Fruit fly (Drosophila melanogaster) whole organism, embryonic: Measurements from ENCODE around the gene Vm26Ac.

ENCODE experiments used
- Ada2b ChIP-seq: fragments of 200-800 bp; sonication (Bioruptor generic); IDR thresholded peaks from 2 replicates; pipeline ENCODE4 v1.3.6; 2022; ENCODE audit warnings: missing biosample characterization, missing genetic modification characterization
- B-H2 ChIP-seq: fragments of 200-800 bp; sonication (Bioruptor generic); optimal IDR thresholded peaks from 2 replicates; lab custom pipeline; 2018; ENCODE audit warnings: missing biosample characterization, mild to moderate bottlenecking, missing genetic modification characterization
- CG10147 ChIP-seq: fragments of 200-800 bp; sonication (Bioruptor generic); optimal IDR thresholded peaks from 2 replicates; lab custom pipeline; 2019; ENCODE audit warnings: missing biosample characterization, mild to moderate bottlenecking, missing genetic modification characterization, moderate library complexity
- CG10274 ChIP-seq: fragments of 200-800 bp; sonication (Bioruptor generic); optimal IDR thresholded peaks from 3 replicates; lab custom pipeline; 2017; ENCODE audit warnings: missing biosample characterization, mild to moderate bottlenecking, missing genetic modification characterization
- CG10654 ChIP-seq: fragments of 200-800 bp; sonication (Bioruptor generic); optimal IDR thresholded peaks from 2 replicates; lab custom pipeline; 2016; ENCODE audit warnings: missing biosample characterization, missing genetic modification characterization
- CG12104 ChIP-seq: fragments of 200-800 bp; sonication (Bioruptor generic); optimal IDR thresholded peaks from 3 replicates; lab custom pipeline; 2016; ENCODE audit warnings: missing biosample characterization, missing genetic modification characterization
- CG12299 ChIP-seq: fragments of 200-800 bp; sonication (Bioruptor generic); optimal IDR thresholded peaks from 2 replicates; lab custom pipeline; 2018; ENCODE audit warnings: missing biosample characterization, mild to moderate bottlenecking, missing genetic modification characterization
- CG12769 ChIP-seq: fragments of 200-800 bp; sonication (Bioruptor generic); optimal IDR thresholded peaks from 2 replicates; lab custom pipeline; 2019; ENCODE audit warnings: missing biosample characterization, mild to moderate bottlenecking, missing genetic modification characterization, moderate library complexity
- CG12942 ChIP-seq: fragments of 200-800 bp; sonication (Bioruptor generic); optimal IDR thresholded peaks from 3 replicates; lab custom pipeline; 2016; ENCODE audit warnings: missing biosample characterization, missing genetic modification characterization
- CG14441 ChIP-seq: fragments of 200-800 bp; sonication (Bioruptor generic); IDR thresholded peaks from 2 replicates; pipeline ENCODE4 v1.3.6; 2022; ENCODE audit warnings: missing biosample characterization, missing genetic modification characterization
- CG15269 ChIP-seq: fragments of 200-800 bp; sonication (Bioruptor generic); optimal IDR thresholded peaks from 2 replicates; lab custom pipeline; 2018; ENCODE audit warnings: missing biosample characterization, mild to moderate bottlenecking, missing genetic modification characterization, moderate library complexity
- CG17186 ChIP-seq: fragments of 200-800 bp; sonication (Bioruptor generic); optimal IDR thresholded peaks from 3 replicates; lab custom pipeline; 2017; ENCODE audit warnings: missing biosample characterization, missing genetic modification reagents, missing genetic modification characterization
- CG17359 ChIP-seq: fragments of 200-800 bp; sonication (Bioruptor generic); optimal IDR thresholded peaks from 3 replicates; lab custom pipeline; 2018; ENCODE audit warnings: missing biosample characterization, mild to moderate bottlenecking, missing genetic modification characterization, moderate library complexity
- CG2120 ChIP-seq: fragments of 200-800 bp; sonication (Bioruptor generic); optimal IDR thresholded peaks from 3 replicates; lab custom pipeline; 2016; ENCODE audit warnings: missing biosample characterization, missing genetic modification characterization
- CG2202 ChIP-seq: fragments of 200-800 bp; sonication (Bioruptor generic); optimal IDR thresholded peaks from 2 replicates; lab custom pipeline; 2018; ENCODE audit warnings: missing biosample characterization, mild to moderate bottlenecking, missing genetic modification characterization
- CG2678 ChIP-seq: fragments of 200-800 bp; sonication (Bioruptor generic); optimal IDR thresholded peaks from 3 replicates; lab custom pipeline; 2019; ENCODE audit warnings: missing biosample characterization, mild to moderate bottlenecking, missing genetic modification characterization, moderate library complexity
- CG3163 ChIP-seq: fragments of 200-800 bp; sonication (Bioruptor generic); optimal IDR thresholded peaks from 3 replicates; lab custom pipeline; 2016; ENCODE audit warnings: missing biosample characterization, missing genetic modification characterization
- CG34224 ChIP-seq: fragments of 200-800 bp; sonication (Bioruptor generic); IDR thresholded peaks from 3 replicates; pipeline ENCODE4 v1.3.6; 2022; ENCODE audit warnings: missing biosample characterization, missing genetic modification characterization; ENCODE audit not compliant: partially characterized antibody
- CG6175 ChIP-seq: fragments of 200-800 bp; sonication (Bioruptor generic); IDR thresholded peaks from 3 replicates; pipeline ENCODE4 v1.3.6; 2022; ENCODE audit warnings: missing biosample characterization, missing genetic modification characterization
- CG6654 ChIP-seq: fragments of 200-800 bp; sonication (Bioruptor generic); optimal IDR thresholded peaks from 2 replicates; lab custom pipeline; 2017; ENCODE audit warnings: missing biosample characterization, mild to moderate bottlenecking, missing genetic modification characterization
- CG6689 ChIP-seq: fragments of 200-800 bp; sonication (Bioruptor generic); IDR thresholded peaks from 2 replicates; pipeline ENCODE4 v1.3.6; 2022; ENCODE audit warnings: missing biosample characterization, missing genetic modification characterization
- CG7987 ChIP-seq: fragments of 200-800 bp; sonication (Bioruptor generic); optimal IDR thresholded peaks from 2 replicates; lab custom pipeline; 2018; ENCODE audit warnings: missing biosample characterization, mild to moderate bottlenecking, missing genetic modification characterization, moderate library complexity
- CG8359 ChIP-seq: fragments of 200-800 bp; sonication (Bioruptor generic); optimal IDR thresholded peaks from 2 replicates; lab custom pipeline; 2017; ENCODE audit warnings: missing biosample characterization, mild to moderate bottlenecking, missing genetic modification characterization, borderline replicate concordance
- CG8944 ChIP-seq: fragments of 200-800 bp; sonication (Bioruptor generic); optimal IDR thresholded peaks from 3 replicates; lab custom pipeline; 2016; ENCODE audit warnings: missing biosample characterization, missing genetic modification characterization
- CG9215 ChIP-seq: fragments of 200-800 bp; sonication (Bioruptor generic); IDR thresholded peaks from 2 replicates; pipeline ENCODE4 v1.3.6; 2022; ENCODE audit warnings: missing biosample characterization, missing genetic modification characterization
- D19A ChIP-seq: fragments of 200-800 bp; optimal IDR thresholded peaks from 3 replicates; lab custom pipeline; 2019; ENCODE audit warnings: missing biosample characterization, mild to moderate bottlenecking, missing genetic modification characterization, moderate library complexity
- Dbx ChIP-seq: fragments of 200-800 bp; sonication (Bioruptor generic); IDR thresholded peaks from 3 replicates; pipeline ENCODE4 v1.3.6; 2022; ENCODE audit warnings: missing biosample characterization, missing genetic modification characterization
- Fer1 ChIP-seq: fragments of 200-800 bp; sonication (Bioruptor generic); optimal IDR thresholded peaks from 2 replicates; lab custom pipeline; 2017; ENCODE audit warnings: missing biosample characterization, mild to moderate bottlenecking, missing genetic modification characterization
- Hsf ChIP-seq: fragments of 200-800 bp; sonication (Bioruptor generic); optimal IDR thresholded peaks from 3 replicates; lab custom pipeline; 2016; ENCODE audit warnings: missing biosample characterization, missing genetic modification characterization
- Jarid2 ChIP-seq: fragments of 200-800 bp; sonication (Bioruptor generic); optimal IDR thresholded peaks from 3 replicates; lab custom pipeline; 2017; ENCODE audit warnings: mild to moderate bottlenecking, missing biosample characterization, missing genetic modification reagents, missing genetic modification characterization
- Kr ChIP-seq: fragments of 200-800 bp; sonication (Bioruptor generic); optimal IDR thresholded peaks from 2 replicates; lab custom pipeline; 2017; ENCODE audit warnings: missing biosample characterization, mild to moderate bottlenecking, missing genetic modification characterization
- Lhr ChIP-seq: fragments of 200-800 bp; sonication (Bioruptor generic); optimal IDR thresholded peaks from 3 replicates; lab custom pipeline; 2017; ENCODE audit warnings: mild to moderate bottlenecking, missing biosample characterization, missing genetic modification reagents, missing genetic modification characterization
- MTF-1 ChIP-seq: fragments of 200-800 bp; sonication (Bioruptor generic); optimal IDR thresholded peaks from 2 replicates; lab custom pipeline; 2018; ENCODE audit warnings: missing biosample characterization, mild to moderate bottlenecking, missing genetic modification characterization, borderline replicate concordance
- Nf-YB ChIP-seq: fragments of 200-800 bp; sonication (Bioruptor generic); optimal IDR thresholded peaks from 3 replicates; lab custom pipeline; 2019; ENCODE audit warnings: missing biosample characterization, mild to moderate bottlenecking, missing genetic modification characterization, moderate library complexity
- Oaz ChIP-seq: fragments of 200-800 bp; sonication (Bioruptor generic); IDR thresholded peaks from 2 replicates; pipeline ENCODE4 v1.3.6; 2022; ENCODE audit warnings: missing biosample characterization, missing genetic modification characterization
- YL-1 ChIP-seq: fragments of 200-800 bp; sonication (Bioruptor generic); optimal IDR thresholded peaks from 3 replicates; lab custom pipeline; 2017; ENCODE audit warnings: missing biosample characterization, mild to moderate bottlenecking, missing genetic modification characterization
- abd-A ChIP-seq: fragments of 200-800 bp; sonication (Bioruptor generic); optimal IDR thresholded peaks from 3 replicates; lab custom pipeline; 2019; ENCODE audit warnings: missing biosample characterization, mild to moderate bottlenecking, missing genetic modification characterization, moderate library complexity
- ara ChIP-seq: fragments of 200-800 bp; sonication (Bioruptor generic); IDR thresholded peaks from 2 replicates; pipeline ENCODE4 v1.3.6; 2022; ENCODE audit warnings: missing biosample characterization, missing genetic modification characterization
- caup ChIP-seq: fragments of 200-800 bp; sonication (Bioruptor generic); optimal IDR thresholded peaks from 3 replicates; lab custom pipeline; 2017; ENCODE audit warnings: missing biosample characterization, mild to moderate bottlenecking, missing genetic modification characterization, moderate library complexity; ENCODE audit not compliant: severe bottlenecking
- gcm ChIP-seq: fragments of 200-800 bp; sonication (Bioruptor generic); optimal IDR thresholded peaks from 2 replicates; lab custom pipeline; 2019; ENCODE audit warnings: missing biosample characterization, mild to moderate bottlenecking, missing genetic modification characterization, moderate library complexity
- gsb-n ChIP-seq: fragments of 200-800 bp; sonication (Bioruptor generic); optimal IDR thresholded peaks from 3 replicates; lab custom pipeline; 2018; ENCODE audit warnings: missing biosample characterization, mild to moderate bottlenecking, missing genetic modification characterization
- ken ChIP-seq: fragments of 200-800 bp; sonication (Bioruptor generic); IDR thresholded peaks from 3 replicates; pipeline ENCODE4 v1.3.6; 2022; ENCODE audit warnings: missing biosample characterization, missing genetic modification characterization
- nerfin-1 ChIP-seq: fragments of 200-800 bp; sonication (Bioruptor generic); optimal IDR thresholded peaks from 3 replicates; lab custom pipeline; 2019; ENCODE audit warnings: missing biosample characterization, mild to moderate bottlenecking, missing genetic modification characterization, moderate library complexity
- prd ChIP-seq, 3 experiments: fragments of >200 bp in 2 of 3; fragments of 200-800 bp in 1 of 3; sonication (Bioruptor generic) in 1 of 3; optimal IDR thresholded peaks in 2 of 3; IDR thresholded peaks in 1 of 3; 2 replicates in 2 of 3; 3 replicates in 1 of 3; pipeline versions ENCODE4 v1.3.6 to Lab custom; 2017 to 2022; ENCODE audit warnings: missing biosample characterization in 1 of 3, missing genetic modification characterization in 1 of 3
- ro ChIP-seq: fragments of 200-800 bp; sonication (Bioruptor generic); IDR thresholded peaks from 2 replicates; pipeline ENCODE4 v1.3.6; 2022; ENCODE audit warnings: missing biosample characterization, missing genetic modification characterization
- seq ChIP-seq: fragments of 200-800 bp; sonication (Bioruptor generic); IDR thresholded peaks from 2 replicates; pipeline ENCODE4 v1.3.6; 2022; ENCODE audit warnings: missing biosample characterization, missing genetic modification characterization
- sob ChIP-seq: fragments of 200-800 bp; sonication (Bioruptor generic); IDR thresholded peaks from 2 replicates; pipeline ENCODE4 v1.3.6; 2022; ENCODE audit warnings: missing biosample characterization, missing genetic modification characterization
- sqz ChIP-seq: fragments of 200-800 bp; sonication (Bioruptor generic); optimal IDR thresholded peaks from 3 replicates; lab custom pipeline; 2018; ENCODE audit warnings: missing biosample characterization, mild to moderate bottlenecking, missing genetic modification characterization
- tin ChIP-seq: fragments of 200-800 bp; sonication (Bioruptor generic); optimal IDR thresholded peaks from 3 replicates; lab custom pipeline; 2016; ENCODE audit warnings: missing biosample characterization, missing genetic modification characterization

The Vm26Ac gene

dm6 chr2L:5974122-5974521 is 15.7 kb upstream of the Vm26Ac start (continued):
- TF ChIP-seq CG2678 (tag; lab: Kevin White, UChicago) (peak; percentile 77), Dbx (GFP tag; lab: Robert Waterston, UW) (peak; percentile 49; the same call in 1 of the 3 replicates), ken (GFP tag; lab: Robert Waterston, UW) (no peak), ara (GFP tag; lab: Robert Waterston, UW) (peak; percentile 39; the same call in 1 of the 2 replicates), Ada2b (GFP tag; lab: Robert Waterston, UW) (0 out of 2 replicates have a peak, but pooled peaks have one; percentile 25), CG2202 (peak; percentile 52), CG34224 (GFP tag; lab: Robert Waterston, UW) (no peak), caup (peak; percentile 84), CG2120 (GFP tag; lab: Kevin White, UChicago) (peak; percentile 37), Kr (no peak), CG17186 (no peak), CG8944 (GFP tag; lab: Kevin White, UChicago) (no peak), abd-A (tag; lab: Kevin White, UChicago) (peak; percentile 68), Jarid2 (GFP tag; lab: Kevin White, UChicago) (peak; percentile 55), MTF-1 (GFP tag; lab: Kevin White, UChicago) (peak; percentile 87), CG7987 (GFP tag; lab: Kevin White, UChicago) (peak; percentile 89), CG12104 (GFP tag; lab: Kevin White, UChicago) (peak; percentile 33), CG3163 (peak; percentile 4), tin (GFP tag; lab: Kevin White, UChicago) (no peak), CG12769 (tag; lab: Kevin White, UChicago) (peak; percentile 79), CG12942 (GFP tag; lab: Kevin White, UChicago) (peak; percentile 28), CG17359 (tag; lab: Kevin White, UChicago) (peak; percentile 67), Oaz (GFP tag; lab: Robert Waterston, UW) (no peak), sob (GFP tag; lab: Robert Waterston, UW) (peak; percentile 72; the same call in 1 of the 2 replicates), CG10654 (peak; percentile 47), Lhr (GFP tag; lab: Kevin White, UChicago) (peak; percentile 23), gcm (GFP tag; lab: Kevin White, UChicago) (peak; percentile 57), seq (peak; percentile 73), CG10274 (GFP tag; lab: Kevin White, UChicago) (no peak), D19A (tag; lab: Kevin White, UChicago) (no peak), YL-1 (peak; percentile 36), CG9215 (GFP tag; lab: Robert Waterston, UW) (no peak), CG8359 (no peak), CG15269 (tag; lab: Kevin White, UChicago) (peak; percentile 65), Fer1 (GFP tag; lab: Kevin White, UChicago) (peak; percentile 77), nerfin-1 (tag; lab: Kevin White, UChicago) (peak; percentile 56), CG6175 (peak; percentile 59; the same call in 1 of the 3 replicates), B-H2 (GFP tag; lab: Kevin White, UChicago) (peak; percentile 71), Nf-YB (GFP tag; lab: Kevin White, UChicago) (peak; percentile 31), Hsf (no peak), CG10147 (GFP tag; lab: Kevin White, UChicago) (peak; percentile 41), prd (optimal IDR thresholded peaks at IDR 0.05; lab: Kevin White, UChicago) (no peak), prd (GFP tag; IDR thresholded peaks at IDR 0.05; lab: Robert Waterston, UW) (no peak), CG12299 (tag; lab: Kevin White, UChicago) (peak; percentile 17), CG6689 (GFP tag; lab: Robert Waterston, UW) (peak; percentile 33; the same call in 1 of the 2 replicates), sqz (peak; percentile 17), CG6654 (GFP tag; lab: Kevin White, UChicago) (no peak), ro (GFP tag; lab: Robert Waterston, UW) (no peak), gsb-n (peak; percentile 57), CG14441 (no peak)
